Worm (Caenorhabditis elegans) whole organism, L1 larva: Measurements from ENCODE around the gene pinn-4.

ENCODE experiments used
- lsy-2 ChIP-seq, 2 experiments: fragments of 150-350 bp; optimal IDR thresholded peaks; 2 replicates each; lab custom pipeline; 2014; ENCODE audit warnings: missing biosample characterization in 2 of 2, missing genetic modification characterization in 2 of 2
- mdl-1 ChIP-seq, 2 experiments: fragments of 150-350 bp; optimal IDR thresholded peaks; 2 replicates each; lab custom pipeline; 2014 to 2017; ENCODE audit warnings: missing biosample characterization in 2 of 2, missing genetic modification characterization in 2 of 2, inconsistent platforms in 1 of 2

- TF ChIP-seq lsy-2 (tag; optimal IDR thresholded peaks at IDR 0.05; lab: Kevin White, UChicago) = no peak
- TF ChIP-seq mdl-1 (tag; optimal IDR thresholded peaks at IDR 0.05; lab: Kevin White, UChicago) = no peak
Observed at ce11 chrII:13356092-13356491, 46.7 kb upstream of the pinn-4 start, which contains the start of gene dmsr-3.
